Worm (Caenorhabditis elegans) whole organism, L4 larva: ENCODE results near the gene nhr-14.

Experiments used
- F44E2.7 ChIP-seq: fragments of 200-800 bp; sonication (Bioruptor generic); IDR thresholded peaks from 2 replicates; pipeline ENCODE4 v2.1.2; 2022; ENCODE audit warnings: missing genetic modification characterization, missing compliant biosample characterization
- R02D3.7 ChIP-seq: fragments of 150-350 bp; sonication (generic microtip); optimal IDR thresholded peaks from 3 replicates; lab custom pipeline; 2014; ENCODE audit warnings: missing biosample characterization, missing genetic modification characterization
- T26A8.4 ChIP-seq: fragments of 200-800 bp; sonication (Bioruptor generic); IDR thresholded peaks from 2 replicates; pipeline ENCODE4 v1.3.6; 2022; ENCODE audit warnings: missing genetic modification characterization, missing compliant biosample characterization
- Y105C5A.15 ChIP-seq: fragments of 200-800 bp; sonication (Bioruptor generic); IDR thresholded peaks from 2 replicates; pipeline ENCODE4 v1.3.6; 2022; ENCODE audit warnings: missing genetic modification characterization, missing compliant biosample characterization
- Y48G9A.11 ChIP-seq: fragments of 200-800 bp; sonication (Bioruptor generic); IDR thresholded peaks from 2 replicates; pipeline ENCODE4 v1.3.6; 2022; ENCODE audit warnings: missing genetic modification reagents, missing genetic modification characterization, missing compliant biosample characterization
- Y5F2A.4 ChIP-seq: fragments of 200-800 bp; sonication (Bioruptor generic); optimal IDR thresholded peaks from 2 replicates; lab custom pipeline; 2018; ENCODE audit warnings: mild to moderate bottlenecking, missing genetic modification characterization, missing compliant biosample characterization
- aha-1 ChIP-seq: fragments of 150-350 bp; peaks from one replicate; lab custom pipeline; 2014; ENCODE audit warnings: missing biosample characterization, missing genetic modification characterization
- arid-1 ChIP-seq: fragments of 200-800 bp; sonication (Bioruptor generic); conservative IDR thresholded peaks from 2 replicates; pipeline ENCODE4 v1.3.6; 2022; ENCODE audit warnings: missing genetic modification reagents, missing genetic modification characterization, missing compliant biosample characterization
- ceh-82 ChIP-seq: sonication (generic microtip); optimal IDR thresholded peaks from 2 replicates; lab custom pipeline; 2017; ENCODE audit warnings: missing biosample characterization, missing genetic modification characterization
- ces-1 ChIP-seq: fragments of 150-350 bp; sonication (generic microtip); optimal IDR thresholded peaks from 4 replicates; lab custom pipeline; 2014; ENCODE audit warnings: missing biosample characterization, missing genetic modification reagents, missing genetic modification characterization
- ctbp-1 ChIP-seq: fragments of 200-800 bp; sonication (Bioruptor generic); IDR thresholded peaks from 2 replicates; pipeline ENCODE4 v1.3.6; 2022; ENCODE audit warnings: missing genetic modification reagents, missing genetic modification characterization, missing compliant biosample characterization
- daf-12 ChIP-seq: fragments of 150-350 bp; optimal IDR thresholded peaks from 2 replicates; lab custom pipeline; 2014; ENCODE audit warnings: missing biosample characterization, missing genetic modification reagents, missing genetic modification characterization
- daf-19 ChIP-seq: fragments of 200-800 bp; sonication (Bioruptor generic); conservative IDR thresholded peaks from 2 replicates; pipeline ENCODE4 v1.3.6; 2022; ENCODE audit warnings: missing genetic modification characterization, missing compliant biosample characterization
- dmd-6 ChIP-seq: fragments of 200-800 bp; sonication (Bioruptor generic); IDR thresholded peaks from 2 replicates; pipeline ENCODE4 v1.3.6; 2022; ENCODE audit warnings: missing genetic modification reagents, missing genetic modification characterization, missing compliant biosample characterization
- dmd-9 ChIP-seq: fragments of 200-800 bp; sonication (Bioruptor generic); IDR thresholded peaks from 2 replicates; pipeline ENCODE4 v1.3.6; 2022; ENCODE audit warnings: missing genetic modification reagents, missing genetic modification characterization, missing compliant biosample characterization
- dpl-1 ChIP-seq: fragments of 150-350 bp; optimal IDR thresholded peaks from 2 replicates; lab custom pipeline; 2014; ENCODE audit warnings: missing biosample characterization, missing genetic modification reagents, missing genetic modification characterization
- egl-27 ChIP-seq: sonication (generic microtip); optimal IDR thresholded peaks from 3 replicates; lab custom pipeline; 2017; ENCODE audit warnings: missing biosample characterization, missing genetic modification reagents, missing genetic modification characterization
- egl-43 ChIP-seq: fragments of 200-800 bp; sonication (Bioruptor generic); IDR thresholded peaks from 2 replicates; pipeline ENCODE4 v1.3.6; 2022; ENCODE audit warnings: missing genetic modification reagents, missing genetic modification characterization, missing compliant biosample characterization
- fkh-10 ChIP-seq: fragments of 150-350 bp; optimal IDR thresholded peaks from 2 replicates; lab custom pipeline; 2014; ENCODE audit warnings: missing biosample characterization, missing genetic modification reagents, missing genetic modification characterization
- fos-1 ChIP-seq: fragments of 150-350 bp; optimal IDR thresholded peaks from 2 replicates; lab custom pipeline; 2014; ENCODE audit warnings: missing biosample characterization, missing genetic modification characterization
- gei-8 ChIP-seq: fragments of 200-800 bp; sonication (Bioruptor generic); optimal IDR thresholded peaks from 2 replicates; lab custom pipeline; 2018; ENCODE audit warnings: mild to moderate bottlenecking, missing genetic modification characterization, missing compliant biosample characterization
- hlh-11 ChIP-seq: fragments of 200-800 bp; sonication (Bioruptor generic); optimal IDR thresholded peaks from 2 replicates; lab custom pipeline; 2018; ENCODE audit warnings: mild to moderate bottlenecking, missing genetic modification characterization, missing compliant biosample characterization
- hlh-30 ChIP-seq: sonication (generic microtip); optimal IDR thresholded peaks from 2 replicates; lab custom pipeline; 2017; ENCODE audit warnings: antibody characterized with exemption, mild to moderate bottlenecking, missing genetic modification characterization, missing compliant biosample characterization; ENCODE audit not compliant: insufficient read depth
- lim-7 ChIP-seq: fragments of 200-800 bp; sonication (Bioruptor generic); IDR thresholded peaks from 2 replicates; pipeline ENCODE4 v1.3.6; 2022; ENCODE audit warnings: missing genetic modification characterization, missing compliant biosample characterization
- lin-13 ChIP-seq: fragments of 150-350 bp; optimal IDR thresholded peaks from 2 replicates; lab custom pipeline; 2014; ENCODE audit warnings: missing biosample characterization, missing genetic modification reagents, missing genetic modification characterization
- lin-39 ChIP-seq: fragments of 150-350 bp; optimal IDR thresholded peaks from 2 replicates; lab custom pipeline; 2014; ENCODE audit warnings: missing biosample characterization, missing genetic modification reagents, missing genetic modification characterization
- lsy-2 ChIP-seq, 2 experiments: fragments of 150-350 bp in 1 of 2; sonication (generic microtip) in 1 of 2; optimal IDR thresholded peaks; 2 replicates each; lab custom pipeline; 2014 to 2017; ENCODE audit warnings: missing biosample characterization in 2 of 2, missing genetic modification characterization in 2 of 2
- madf-5 ChIP-seq, 2 experiments: fragments of 200-800 bp; sonication (Bioruptor generic); IDR thresholded peaks; 2 replicates each; pipeline ENCODE4 v1.3.6; 2022; ENCODE audit warnings: missing compliant biosample characterization in 2 of 2, missing genetic modification characterization in 2 of 2
- madf-9 ChIP-seq: fragments of 200-800 bp; sonication (Bioruptor generic); conservative IDR thresholded peaks from 2 replicates; pipeline ENCODE4 v1.3.6; 2022; ENCODE audit warnings: missing genetic modification reagents, missing genetic modification characterization, missing compliant biosample characterization
- mdl-1 ChIP-seq, 2 experiments: fragments of 150-350 bp in 1 of 2; sonication (generic microtip) in 1 of 2; optimal IDR thresholded peaks; 2 replicates each; lab custom pipeline; 2014 to 2017; ENCODE audit warnings: missing biosample characterization in 2 of 2, missing genetic modification characterization in 2 of 2
- mdt-29 ChIP-seq: fragments of 200-800 bp; sonication (Bioruptor generic); IDR thresholded peaks from 2 replicates; pipeline ENCODE4 v1.3.6; 2022; ENCODE audit warnings: missing genetic modification reagents, missing genetic modification characterization, missing compliant biosample characterization
- mep-1 ChIP-seq: fragments of 150-350 bp; sonication (generic microtip); optimal IDR thresholded peaks from 3 replicates; lab custom pipeline; 2014; ENCODE audit warnings: missing biosample characterization, missing genetic modification characterization
- mes-2 ChIP-seq: sonication (generic microtip); optimal IDR thresholded peaks from 2 replicates; lab custom pipeline; 2016; ENCODE audit warnings: missing genotype, mild to moderate bottlenecking, missing genetic modification characterization, missing compliant biosample characterization; ENCODE audit not compliant: poor library complexity, severe bottlenecking
- nhr-102 ChIP-seq: sonication (generic microtip); optimal IDR thresholded peaks from 2 replicates; lab custom pipeline; 2016; ENCODE audit warnings: mild to moderate bottlenecking, missing genetic modification characterization, moderate library complexity, missing compliant biosample characterization
- nhr-237 ChIP-seq: sonication (generic microtip); optimal IDR thresholded peaks from 2 replicates; lab custom pipeline; 2017; ENCODE audit warnings: missing biosample characterization, missing genetic modification characterization
- nhr-28 ChIP-seq: fragments of 150-350 bp; optimal IDR thresholded peaks from 2 replicates; lab custom pipeline; 2014; ENCODE audit warnings: missing biosample characterization, missing genetic modification characterization
- nhr-41 ChIP-seq: fragments of 200-800 bp; sonication (Bioruptor generic); IDR thresholded peaks from 2 replicates; pipeline ENCODE4 v1.3.6; 2022; ENCODE audit warnings: missing genetic modification reagents, missing genetic modification characterization, missing compliant biosample characterization
- nhr-77 ChIP-seq: fragments of 150-350 bp; optimal IDR thresholded peaks from 2 replicates; lab custom pipeline; 2014; ENCODE audit warnings: missing biosample characterization, missing genetic modification characterization
- pha-4 ChIP-seq, 2 experiments: fragments of 150-350 bp in 1 of 2; fragments of 200-800 bp in 1 of 2; sonication (Bioruptor generic) in 1 of 2; IDR thresholded peaks in 1 of 2; optimal IDR thresholded peaks in 1 of 2; 2 replicates each; pipeline versions ENCODE4 v1.3.6 to Lab custom; 2014 to 2022; ENCODE audit warnings: missing genetic modification characterization in 2 of 2, missing genetic modification reagents in 2 of 2, missing biosample characterization in 1 of 2, missing compliant biosample characterization in 1 of 2
- pqm-1 ChIP-seq: sonication (generic microtip); optimal IDR thresholded peaks from 2 replicates; lab custom pipeline; 2017; ENCODE audit warnings: missing biosample characterization, missing genetic modification characterization
- skn-1 ChIP-seq: fragments of 150-350 bp; optimal IDR thresholded peaks from 2 replicates; lab custom pipeline; 2014; ENCODE audit warnings: missing biosample characterization, missing genetic modification characterization
- snpc-4 ChIP-seq: fragments of 150-350 bp; optimal IDR thresholded peaks from 2 replicates; lab custom pipeline; 2014; ENCODE audit warnings: missing biosample characterization, missing genetic modification characterization
- spr-1 ChIP-seq: sonication (generic microtip); optimal IDR thresholded peaks from 2 replicates; lab custom pipeline; 2016; ENCODE audit warnings: mild to moderate bottlenecking, missing genetic modification characterization, missing compliant biosample characterization
- tag-97 ChIP-seq: fragments of 200-800 bp; sonication (Bioruptor generic); IDR thresholded peaks from 2 replicates; pipeline ENCODE4 v1.3.6; 2022; ENCODE audit warnings: missing genetic modification characterization, missing compliant biosample characterization
- tra-1 ChIP-seq: fragments of 200-800 bp; sonication (Bioruptor generic); IDR thresholded peaks from 2 replicates; pipeline ENCODE4 v1.3.6; 2022; ENCODE audit warnings: missing genetic modification reagents, missing genetic modification characterization, missing compliant biosample characterization
- unc-62 ChIP-seq, 3 experiments: fragments of 150-350 bp in 1 of 3; sonication (generic microtip); optimal IDR thresholded peaks in 2 of 3; peaks in 1 of 3; 1 replicate in 1 of 3; 2 replicates in 2 of 3; lab custom pipeline; 2014 to 2017; ENCODE audit warnings: missing biosample characterization in 3 of 3, missing genetic modification characterization in 3 of 3, missing genetic modification reagents in 3 of 3, missing genotype in 1 of 3
- zfp-2 ChIP-seq: sonication (generic microtip); optimal IDR thresholded peaks from 2 replicates; lab custom pipeline; 2016; ENCODE audit warnings: mild to moderate bottlenecking, missing genetic modification characterization, missing compliant biosample characterization

The nhr-14 gene

DNA sequence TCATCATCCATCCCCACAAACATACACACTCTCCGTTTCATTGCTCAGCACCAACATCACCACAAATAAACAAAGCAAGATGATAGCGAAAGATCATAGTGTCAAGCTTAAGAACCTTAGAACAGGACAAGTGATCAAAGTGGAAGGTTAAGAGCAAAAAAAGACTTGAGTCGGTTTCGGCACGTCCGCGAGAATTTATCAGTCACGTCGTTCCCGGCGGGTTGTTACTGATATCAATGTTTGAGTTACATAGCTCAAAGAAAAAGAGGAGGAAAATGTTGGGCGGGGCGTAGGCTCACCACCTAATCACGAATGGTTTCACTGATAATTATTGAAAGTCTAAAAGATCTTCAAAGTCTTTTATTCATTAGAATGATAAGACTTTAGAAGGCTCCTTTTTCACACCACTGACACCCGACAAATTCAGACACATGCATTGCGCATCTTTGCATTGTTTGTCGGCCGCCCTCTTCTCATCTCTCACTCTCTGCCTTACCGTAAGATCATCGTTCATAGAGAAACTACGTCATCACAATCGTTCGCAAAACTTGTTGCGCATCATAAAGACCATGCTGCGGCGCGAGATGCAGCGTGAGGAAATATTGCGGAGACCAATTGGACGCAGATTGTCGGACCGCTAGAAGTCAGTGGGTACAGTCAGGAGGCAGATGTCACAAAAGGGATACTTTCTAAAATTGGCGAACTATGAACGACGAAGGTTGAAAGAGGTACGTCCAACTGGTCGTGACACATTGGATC, 1.2 kb upstream of the nhr-14 start (continued):
- TF ChIP-seq spr-1, result peak; percentile 68
- no peak for TF ChIP-seq ceh-82
- TF ChIP-seq T26A8.4 (GFP tag; lab: Robert Waterston, UW), result peak; percentile 41; the same call in 1 of the 2 replicates
- peak; percentile 72 for TF ChIP-seq nhr-102 (tag; lab: Kevin White, UChicago)

DNA sequence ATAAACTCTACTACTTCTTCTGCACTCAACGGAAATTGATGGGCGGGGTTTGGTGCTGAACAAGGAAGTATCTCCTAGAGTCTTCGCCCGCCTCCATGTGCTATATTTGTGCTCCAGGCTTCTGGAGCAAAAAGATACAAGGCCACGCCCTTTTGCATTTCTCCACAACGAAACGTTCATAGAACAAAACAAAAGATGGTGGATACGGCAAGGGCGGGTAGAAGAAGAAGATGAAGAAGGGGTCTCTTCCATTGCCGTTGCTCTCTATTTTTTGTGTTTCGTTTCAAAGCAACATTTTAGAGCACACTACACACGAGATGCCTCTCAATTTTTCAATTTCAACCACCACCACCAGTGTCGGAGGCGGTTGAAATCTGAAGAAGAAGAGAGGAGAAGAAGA, 330 bp upstream of the nhr-14 start:
- TF ChIP-seq lin-13 (GFP tag; lab: Kevin White, UChicago), result no peak
- TF ChIP-seq F44E2.7 (GFP tag; lab: Robert Waterston, UW), result no peak
- no peak for TF ChIP-seq arid-1
- TF ChIP-seq fos-1, result no peak
- no peak for TF ChIP-seq Y48G9A.11 (GFP tag; lab: Robert Waterston, UW)
- TF ChIP-seq nhr-102 (tag; lab: Kevin White, UChicago), result no peak
- no peak for TF ChIP-seq lin-39 (tag; lab: Kevin White, UChicago)
- no peak for TF ChIP-seq zfp-2 (tag; lab: Kevin White, UChicago)
- no peak for TF ChIP-seq R02D3.7
- TF ChIP-seq unc-62 (GFP tag; optimal IDR thresholded peaks at IDR 0.05 in 1 of 2; lab: Kevin White, UChicago), result no peak
- no peak for TF ChIP-seq unc-62 (tag; optimal IDR thresholded peaks at IDR 0.05; lab: Kevin White, UChicago)
- TF ChIP-seq snpc-4, result no peak
- TF ChIP-seq ctbp-1 (GFP tag; lab: Robert Waterston, UW), result no peak
- no peak for TF ChIP-seq nhr-237 (tag; lab: Kevin White, UChicago)
- peak in 1 of 2 experiments; percentile 10 for TF ChIP-seq lsy-2 (tag; optimal IDR thresholded peaks at IDR 0.05; lab: Kevin White, UChicago)
- no peak for TF ChIP-seq madf-9 (GFP tag; lab: Robert Waterston, UW)
- no peak for TF ChIP-seq daf-12 (tag; lab: Kevin White, UChicago)
- peak; percentile 31 for TF ChIP-seq gei-8 (GFP tag; lab: Kevin White, UChicago)
- TF ChIP-seq mdt-29, result no peak
- TF ChIP-seq dmd-6 (GFP tag; lab: Robert Waterston, UW), result 0 out of 2 replicates have a peak, but pooled peaks have one; percentile 6
- TF ChIP-seq pqm-1, result no peak
- TF ChIP-seq Y5F2A.4 (GFP tag; lab: Kevin White, UChicago), result no peak
- TF ChIP-seq dpl-1, result no peak
- TF ChIP-seq madf-5 (GFP tag; IDR thresholded peaks at IDR 0.05; lab: Robert Waterston, UW), result no peak
- TF ChIP-seq aha-1 (tag; lab: Kevin White, UChicago), result peak; percentile 77
- TF ChIP-seq tra-1 (GFP tag; lab: Robert Waterston, UW), result 0 out of 2 replicates have a peak, but pooled peaks have one; percentile 27
- TF ChIP-seq dmd-9, result no peak
- no peak for TF ChIP-seq nhr-41
- TF ChIP-seq egl-27 (tag; lab: Kevin White, UChicago), result no peak
- TF ChIP-seq lim-7, result no peak
- peak; percentile 7 for TF ChIP-seq hlh-30 (tag; lab: Kevin White, UChicago)
- TF ChIP-seq hlh-11 (tag; lab: Kevin White, UChicago), result no peak
- TF ChIP-seq mdl-1 (tag; optimal IDR thresholded peaks at IDR 0.05; lab: Kevin White, UChicago), result peak in 1 of 2 experiments; percentile 46
- TF ChIP-seq egl-43 (GFP tag; lab: Robert Waterston, UW), result no peak
- TF ChIP-seq mes-2 (tag; lab: Kevin White, UChicago), result peak; percentile 11
- no peak for TF ChIP-seq ces-1 (GFP tag; lab: Kevin White, UChicago)
- TF ChIP-seq mep-1 (tag; lab: Kevin White, UChicago), result peak; percentile 12
- TF ChIP-seq pha-4 (GFP tag; IDR thresholded peaks at IDR 0.05; lab: Robert Waterston, UW), result no peak
- TF ChIP-seq pha-4 (tag; optimal IDR thresholded peaks at IDR 0.05; lab: Kevin White, UChicago), result no peak
- no peak for TF ChIP-seq nhr-77 (tag; lab: Kevin White, UChicago)
- TF ChIP-seq skn-1 (tag; lab: Kevin White, UChicago), result no peak
- no peak for TF ChIP-seq daf-19 (GFP tag; lab: Robert Waterston, UW)
- TF ChIP-seq fkh-10, result peak; percentile 61
- no peak for TF ChIP-seq tag-97
- TF ChIP-seq Y105C5A.15 (GFP tag; lab: Robert Waterston, UW), result no peak
- TF ChIP-seq nhr-28 (tag; lab: Kevin White, UChicago), result no peak
